Worm (Caenorhabditis elegans) whole organism, young adult: ENCODE measurements around the gene F47G9.4.

ENCODE experiments used
- Y53F4B.3 ChIP-seq: fragments of 200-800 bp; sonication (Bioruptor generic); IDR thresholded peaks from 2 replicates; pipeline ENCODE4 v1.3.6; 2022; ENCODE audit warnings: missing genetic modification reagents, missing genetic modification characterization, missing compliant biosample characterization
- aptf-3 ChIP-seq: fragments of 200-800 bp; sonication (Bioruptor generic); IDR thresholded peaks from 2 replicates; pipeline ENCODE4 v1.3.6; 2022; ENCODE audit warnings: missing genetic modification characterization, missing compliant biosample characterization
- bed-2 ChIP-seq: fragments of 200-800 bp; sonication (Bioruptor generic); IDR thresholded peaks from 2 replicates; pipeline ENCODE4 v1.3.6; 2022; ENCODE audit warnings: missing genetic modification reagents, missing genetic modification characterization, missing compliant biosample characterization
- ceh-27 ChIP-seq: fragments of 200-800 bp; sonication (Bioruptor generic); optimal IDR thresholded peaks from 2 replicates; lab custom pipeline; 2018; ENCODE audit warnings: mild to moderate bottlenecking, missing genetic modification characterization, moderate library complexity, missing compliant biosample characterization
- ceh-58 ChIP-seq: fragments of 200-800 bp; sonication (Bioruptor generic); IDR thresholded peaks from 2 replicates; pipeline ENCODE4 v1.3.6; 2022; ENCODE audit warnings: missing genetic modification characterization, missing compliant biosample characterization
- gei-17 ChIP-seq: fragments of 200-800 bp; sonication (Bioruptor generic); optimal IDR thresholded peaks from 2 replicates; lab custom pipeline; 2018; ENCODE audit warnings: mild to moderate bottlenecking, missing genetic modification characterization, missing compliant biosample characterization
- mxl-1 ChIP-seq: sonication (generic microtip); optimal IDR thresholded peaks from 2 replicates; lab custom pipeline; 2016; ENCODE audit warnings: missing genetic modification characterization, missing compliant biosample characterization
- nfya-1 ChIP-seq: sonication (generic microtip); optimal IDR thresholded peaks from 2 replicates; lab custom pipeline; 2017; ENCODE audit warnings: antibody characterized with exemption, missing compliant biosample characterization, missing genetic modification characterization, borderline replicate concordance; ENCODE audit not compliant: insufficient read depth
- pha-4 ChIP-seq: fragments of 150-350 bp; sonication (generic microtip); optimal IDR thresholded peaks from 2 replicates; lab custom pipeline; 2014; ENCODE audit warnings: missing biosample characterization, missing genetic modification reagents, missing genetic modification characterization
- sea-2 ChIP-seq: fragments of 200-800 bp; sonication (Bioruptor generic); IDR thresholded peaks from 2 replicates; pipeline ENCODE4 v1.3.6; 2022; ENCODE audit warnings: missing genetic modification characterization, missing compliant biosample characterization
- snpc-3.4 ChIP-seq: sonication (generic microtip); optimal IDR thresholded peaks from 2 replicates; lab custom pipeline; 2017; ENCODE audit warnings: missing genetic modification characterization, mild to moderate bottlenecking, missing compliant biosample characterization, antibody characterized with exemption, moderate library complexity, missing genotype, missing genetic modification reagents
- tbp1 ChIP-seq: fragments of 200-800 bp; sonication (Bioruptor generic); optimal IDR thresholded peaks from 2 replicates; lab custom pipeline; 2018; ENCODE audit warnings: mild to moderate bottlenecking, missing genetic modification characterization, missing compliant biosample characterization

DNA sequence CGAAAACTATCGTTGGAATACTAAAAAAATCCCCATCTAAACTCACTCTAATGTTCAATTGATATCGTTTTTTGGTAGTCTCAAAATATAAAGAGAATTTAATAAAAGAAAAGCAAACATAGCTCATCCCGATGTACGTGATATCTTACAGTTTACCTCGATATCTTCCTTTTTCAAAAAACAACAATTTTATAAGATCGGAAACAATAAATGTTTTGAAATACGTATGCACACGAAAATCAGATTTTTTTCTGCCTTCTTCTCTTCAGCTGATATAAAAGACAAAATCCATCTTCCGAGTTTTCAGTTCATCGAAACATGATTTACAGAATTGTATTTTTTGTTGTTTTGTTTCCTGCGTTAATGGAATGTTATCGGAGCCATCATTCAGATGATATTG lies 50.6 kb downstream of the F47G9.4 start, which contains the start of gene clec-222:
- TF ChIP-seq snpc-3.4 (no peak), nfya-1 (tag; lab: Kevin White, UChicago) (no peak), ceh-58 (no peak), pha-4 (tag; lab: Kevin White, UChicago) (no peak), bed-2 (GFP tag; lab: Robert Waterston, UW) (no peak), mxl-1 (tag; lab: Kevin White, UChicago) (no peak), tbp1 (GFP tag; lab: Kevin White, UChicago) (no peak), sea-2 (GFP tag; lab: Robert Waterston, UW) (no peak), aptf-3 (GFP tag; lab: Robert Waterston, UW) (no peak), ceh-27 (GFP tag; lab: Kevin White, UChicago) (no peak), gei-17 (GFP tag; lab: Kevin White, UChicago) (no peak), Y53F4B.3 (GFP tag; lab: Robert Waterston, UW) (no peak)
